Fruit fly (Drosophila melanogaster) whole organism, embryonic: ENCODE measurements around the gene CG1494.
A peak's percentile ranks its signal among the peaks of the same experiment; 100 is the strongest.

Source experiments
- Antp ChIP-seq: fragments of 200-800 bp; sonication (Bioruptor generic); optimal IDR thresholded peaks from 3 replicates; lab custom pipeline; 2016; ENCODE audit warnings: missing biosample characterization, missing genetic modification characterization
- Bgb ChIP-seq: fragments of 200-800 bp; sonication (Bioruptor generic); IDR thresholded peaks from 2 replicates; pipeline ENCODE4 v1.3.6; 2022; ENCODE audit warnings: missing biosample characterization, missing genetic modification characterization; ENCODE audit not compliant: partially characterized antibody
- CG10147 ChIP-seq: fragments of 200-800 bp; sonication (Bioruptor generic); optimal IDR thresholded peaks from 2 replicates; lab custom pipeline; 2019; ENCODE audit warnings: missing biosample characterization, mild to moderate bottlenecking, missing genetic modification characterization, moderate library complexity
- CG10462 ChIP-seq: fragments of 200-800 bp; sonication (Bioruptor generic); optimal IDR thresholded peaks from 2 replicates; lab custom pipeline; 2016; ENCODE audit warnings: missing biosample characterization, missing genetic modification characterization
- CG10959 ChIP-seq: fragments of 200-800 bp; sonication (Bioruptor generic); IDR thresholded peaks from 2 replicates; pipeline ENCODE4 v1.3.6; 2022; ENCODE audit warnings: missing biosample characterization, missing genetic modification characterization
- CG11085 ChIP-seq: fragments of 200-800 bp; sonication (Bioruptor generic); IDR thresholded peaks from 2 replicates; pipeline ENCODE4 v1.3.6; 2022; ENCODE audit warnings: missing biosample characterization, missing genetic modification characterization
- CG12236 ChIP-seq: fragments of 200-800 bp; sonication (Bioruptor generic); optimal IDR thresholded peaks from 2 replicates; lab custom pipeline; 2016; ENCODE audit warnings: missing biosample characterization, missing genetic modification characterization
- CG12659 ChIP-seq: fragments of 200-800 bp; sonication (Bioruptor generic); optimal IDR thresholded peaks from 3 replicates; lab custom pipeline; 2017; ENCODE audit warnings: mild to moderate bottlenecking, missing biosample characterization, missing genetic modification reagents, missing genetic modification characterization
- CG13894 ChIP-seq: fragments of 200-800 bp; sonication (Bioruptor generic); optimal IDR thresholded peaks from 3 replicates; lab custom pipeline; 2018; ENCODE audit warnings: missing biosample characterization, mild to moderate bottlenecking, missing genetic modification characterization, moderate library complexity
- CG17802 ChIP-seq: fragments of 200-800 bp; sonication (Bioruptor generic); optimal IDR thresholded peaks from 2 replicates; lab custom pipeline; 2018; ENCODE audit warnings: missing biosample characterization, mild to moderate bottlenecking, missing genetic modification characterization, moderate library complexity
- CG2120 ChIP-seq: fragments of 200-800 bp; sonication (Bioruptor generic); optimal IDR thresholded peaks from 3 replicates; lab custom pipeline; 2016; ENCODE audit warnings: missing biosample characterization, missing genetic modification characterization
- CG31441 ChIP-seq: fragments of 200-800 bp; sonication (Bioruptor generic); IDR thresholded peaks from 2 replicates; pipeline ENCODE4 v1.3.6; 2022; ENCODE audit warnings: missing biosample characterization, missing genetic modification characterization
- CG33557 ChIP-seq: fragments of 200-800 bp; sonication (Bioruptor generic); optimal IDR thresholded peaks from 2 replicates; lab custom pipeline; 2019; ENCODE audit warnings: missing biosample characterization, mild to moderate bottlenecking, missing genetic modification characterization, moderate library complexity
- CG5245 ChIP-seq: fragments of 200-800 bp; sonication (Bioruptor generic); optimal IDR thresholded peaks from 3 replicates; lab custom pipeline; 2016; ENCODE audit warnings: missing biosample characterization, missing genetic modification characterization
- CG6654 ChIP-seq: fragments of 200-800 bp; sonication (Bioruptor generic); optimal IDR thresholded peaks from 2 replicates; lab custom pipeline; 2017; ENCODE audit warnings: missing biosample characterization, mild to moderate bottlenecking, missing genetic modification characterization
- CG6683 ChIP-seq: fragments of 200-800 bp; sonication (Bioruptor generic); optimal IDR thresholded peaks from 2 replicates; lab custom pipeline; 2017; ENCODE audit warnings: missing biosample characterization, mild to moderate bottlenecking, missing genetic modification characterization, missing genetic modification reagents
- CG6689 ChIP-seq: fragments of 200-800 bp; sonication (Bioruptor generic); IDR thresholded peaks from 2 replicates; pipeline ENCODE4 v1.3.6; 2022; ENCODE audit warnings: missing biosample characterization, missing genetic modification characterization
- CG7271 ChIP-seq: fragments of 200-800 bp; sonication (Bioruptor generic); optimal IDR thresholded peaks from 2 replicates; lab custom pipeline; 2018; ENCODE audit warnings: missing biosample characterization, mild to moderate bottlenecking, missing genetic modification characterization, moderate library complexity
- CG7372 ChIP-seq: fragments of 200-800 bp; sonication (Bioruptor generic); IDR thresholded peaks from 2 replicates; pipeline ENCODE4 v1.3.6; 2022; ENCODE audit warnings: missing biosample characterization, missing genetic modification characterization
- CG8290 ChIP-seq, 3 experiments: fragments of 200-800 bp; sonication (Bioruptor generic); optimal IDR thresholded peaks; 2 replicates each; lab custom pipeline; 2016 to 2019; ENCODE audit warnings: missing biosample characterization in 3 of 3, missing genetic modification characterization in 3 of 3, mild to moderate bottlenecking in 2 of 3, moderate library complexity in 1 of 3
- CkIIα-i1 ChIP-seq: fragments of 200-800 bp; sonication (Bioruptor generic); IDR thresholded peaks from 2 replicates; pipeline ENCODE4 v1.3.6; 2022; ENCODE audit warnings: missing biosample characterization, missing genetic modification characterization
- Elba2 ChIP-seq: fragments of 200-800 bp; sonication (Bioruptor generic); optimal IDR thresholded peaks from 3 replicates; lab custom pipeline; 2016; ENCODE audit warnings: missing biosample characterization, missing genetic modification characterization
- HLH54F ChIP-seq: fragments of 200-800 bp; sonication (Bioruptor generic); optimal IDR thresholded peaks from 3 replicates; lab custom pipeline; 2016; ENCODE audit warnings: missing biosample characterization, missing genetic modification characterization
- Hsf ChIP-seq: fragments of 200-800 bp; sonication (Bioruptor generic); optimal IDR thresholded peaks from 3 replicates; lab custom pipeline; 2016; ENCODE audit warnings: missing biosample characterization, missing genetic modification characterization
- Kr ChIP-seq: fragments of 200-800 bp; sonication (Bioruptor generic); optimal IDR thresholded peaks from 2 replicates; lab custom pipeline; 2017; ENCODE audit warnings: missing biosample characterization, mild to moderate bottlenecking, missing genetic modification characterization
- Lpt ChIP-seq: fragments of >200 bp; optimal IDR thresholded peaks from 2 replicates; lab custom pipeline; 2018; ENCODE audit warnings: missing biosample characterization, missing genetic modification characterization
- Meics ChIP-seq: fragments of 200-800 bp; sonication (Bioruptor generic); optimal IDR thresholded peaks from 2 replicates; lab custom pipeline; 2017; ENCODE audit warnings: missing biosample characterization, mild to moderate bottlenecking, missing genetic modification characterization
- Mes4 ChIP-seq: fragments of 200-800 bp; sonication (Bioruptor generic); optimal IDR thresholded peaks from 2 replicates; lab custom pipeline; 2016; ENCODE audit warnings: missing biosample characterization, missing genetic modification characterization
- Neu2 ChIP-seq: fragments of 200-800 bp; sonication (Bioruptor generic); optimal IDR thresholded peaks from 3 replicates; lab custom pipeline; 2016; ENCODE audit warnings: missing biosample characterization, missing genetic modification characterization, borderline replicate concordance
- Ptx1 ChIP-seq: fragments of 200-800 bp; sonication (Bioruptor generic); IDR thresholded peaks from 2 replicates; pipeline ENCODE4 v1.3.6; 2022; ENCODE audit warnings: missing biosample characterization, missing genetic modification characterization
- Ravus ChIP-seq: fragments of 200-800 bp; sonication (Bioruptor generic); IDR thresholded peaks from 2 replicates; pipeline ENCODE4 v1.3.6; 2022; ENCODE audit warnings: missing biosample characterization, missing genetic modification characterization
- Spps ChIP-seq: fragments of 200-800 bp; sonication (Bioruptor generic); optimal IDR thresholded peaks from 2 replicates; lab custom pipeline; 2018; ENCODE audit warnings: missing biosample characterization, mild to moderate bottlenecking, missing genetic modification characterization
- Stat92E ChIP-seq, 3 experiments: fragments of >200 bp in 2 of 3; fragments of 200-800 bp in 1 of 3; sonication (Bioruptor generic) in 1 of 3; optimal IDR thresholded peaks; 2 replicates each; lab custom pipeline; 2017 to 2019; ENCODE audit warnings: missing biosample characterization in 3 of 3, missing genetic modification characterization in 3 of 3, mild to moderate bottlenecking in 1 of 3, moderate library complexity in 1 of 3
- TFAM ChIP-seq: fragments of 200-800 bp; sonication (Bioruptor generic); optimal IDR thresholded peaks from 2 replicates; lab custom pipeline; 2017; ENCODE audit warnings: missing biosample characterization, missing genetic modification characterization, inconsistent platforms
- ab ChIP-seq: fragments of 200-800 bp; sonication (Bioruptor generic); optimal IDR thresholded peaks from 2 replicates; lab custom pipeline; 2016; ENCODE audit warnings: missing biosample characterization, missing genetic modification characterization
- bowl ChIP-seq: fragments of 200-800 bp; sonication (Bioruptor generic); IDR thresholded peaks from 2 replicates; pipeline ENCODE4 v1.3.6; 2022; ENCODE audit warnings: missing biosample characterization, missing genetic modification characterization
- corto ChIP-seq: fragments of 200-800 bp; sonication (Bioruptor generic); optimal IDR thresholded peaks from 2 replicates; lab custom pipeline; 2016; ENCODE audit warnings: missing biosample characterization, mild to moderate bottlenecking, missing genetic modification characterization, moderate library complexity
- danr ChIP-seq: fragments of 200-800 bp; sonication (Bioruptor generic); IDR thresholded peaks from 2 replicates; pipeline ENCODE4 v1.3.6; 2022; ENCODE audit warnings: missing biosample characterization, missing genetic modification characterization
- dati ChIP-seq: fragments of 200-800 bp; sonication (Bioruptor generic); IDR thresholded peaks from 2 replicates; pipeline ENCODE4 v1.3.6; 2022; ENCODE audit warnings: missing biosample characterization, missing genetic modification characterization
- gfzf ChIP-seq: fragments of 200-800 bp; sonication (Bioruptor generic); optimal IDR thresholded peaks from 2 replicates; lab custom pipeline; 2016; ENCODE audit warnings: missing biosample characterization, mild to moderate bottlenecking, missing genetic modification characterization, moderate library complexity
- jumu ChIP-seq: fragments of 200-800 bp; sonication (Bioruptor generic); optimal IDR thresholded peaks from 3 replicates; lab custom pipeline; 2016; ENCODE audit warnings: missing biosample characterization, missing genetic modification characterization
- lilli ChIP-seq: fragments of 200-800 bp; sonication (Bioruptor generic); optimal IDR thresholded peaks from 3 replicates; lab custom pipeline; 2016; ENCODE audit warnings: missing biosample characterization, missing genetic modification characterization
- luna ChIP-seq: fragments of 200-800 bp; sonication (Bioruptor generic); optimal IDR thresholded peaks from 2 replicates; lab custom pipeline; 2016; ENCODE audit warnings: missing biosample characterization, missing genetic modification characterization
- pzg ChIP-seq: fragments of 200-800 bp; sonication (Bioruptor generic); optimal IDR thresholded peaks from 3 replicates; lab custom pipeline; 2018; ENCODE audit warnings: missing biosample characterization, mild to moderate bottlenecking, missing genetic modification characterization, moderate library complexity
- repo ChIP-seq: fragments of 200-800 bp; sonication (Bioruptor generic); optimal IDR thresholded peaks from 2 replicates; lab custom pipeline; 2016; ENCODE audit warnings: missing biosample characterization, missing genetic modification characterization
- slou ChIP-seq: fragments of 200-800 bp; sonication (Bioruptor generic); optimal IDR thresholded peaks from 3 replicates; lab custom pipeline; 2016; ENCODE audit warnings: missing biosample characterization, missing genetic modification characterization
- stwl ChIP-seq: fragments of 200-800 bp; sonication (Bioruptor generic); optimal IDR thresholded peaks from 3 replicates; lab custom pipeline; 2018; ENCODE audit warnings: missing biosample characterization, mild to moderate bottlenecking, missing genetic modification characterization, moderate library complexity
- tap ChIP-seq: fragments of 200-800 bp; optimal IDR thresholded peaks from 3 replicates; lab custom pipeline; 2019; ENCODE audit warnings: missing biosample characterization, mild to moderate bottlenecking, missing genetic modification characterization, moderate library complexity
- tgo ChIP-seq: fragments of 200-800 bp; sonication (Bioruptor generic); IDR thresholded peaks from 3 replicates; pipeline ENCODE4 v1.3.6; 2022; ENCODE audit warnings: missing biosample characterization, missing genetic modification characterization
- yki ChIP-seq: fragments of >200 bp; optimal IDR thresholded peaks from 3 replicates; lab custom pipeline; 2018

CG1494 gene

DNA sequence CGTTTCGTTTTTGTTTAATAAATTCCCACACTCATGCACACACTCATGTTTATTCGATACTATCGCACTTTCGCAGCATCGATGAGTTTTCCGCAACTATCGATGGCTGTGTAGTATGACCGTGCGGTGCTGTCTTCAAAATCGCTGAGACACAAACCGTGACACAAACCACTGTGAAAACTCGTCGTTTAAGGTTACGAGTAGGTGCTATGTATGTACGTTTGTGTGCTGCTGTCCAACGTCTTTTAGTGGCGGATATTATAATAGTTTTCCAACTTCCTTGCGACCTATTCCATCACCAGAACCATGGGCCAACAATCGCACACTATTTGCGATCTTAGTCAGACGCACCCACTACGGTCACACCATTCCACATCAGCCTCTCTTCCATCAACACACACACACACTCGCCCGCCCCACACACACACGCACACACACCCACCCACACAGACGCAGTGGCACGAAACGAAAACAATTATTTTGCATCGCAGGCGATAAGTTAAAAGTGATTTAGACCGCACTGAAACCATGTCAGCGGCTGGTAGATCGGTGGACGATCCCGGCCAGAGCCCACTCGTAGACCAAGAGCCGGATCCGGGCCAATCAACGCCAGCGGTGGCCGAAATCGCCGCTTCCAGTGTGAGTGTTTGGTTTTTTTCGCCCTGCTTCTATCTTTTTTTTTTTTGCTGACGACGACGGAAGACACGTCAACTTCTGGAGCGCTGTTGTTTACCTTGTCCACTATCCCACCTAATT is 39.0 kb downstream of the CG1494 start, which contains the start of the genes Dd and CG1486 (continued):
- TF ChIP-seq CG33557 (GFP tag; lab: Kevin White, UChicago) (no peak), yki (lab: Kevin White, UChicago) (peak; percentile 9), CG6654 (GFP tag; lab: Kevin White, UChicago) (no peak), CG7372 (GFP tag; lab: Robert Waterston, UW) (no peak), bowl (no peak), Kr (no peak), Elba2 (peak; percentile 21), stwl (peak; percentile 44), Ravus (GFP tag; lab: Robert Waterston, UW) (no peak), Antp (GFP tag; lab: Kevin White, UChicago) (peak; percentile 6), danr (GFP tag; lab: Robert Waterston, UW) (no peak), CG12236 (GFP tag; lab: Kevin White, UChicago) (no peak), Hsf (GFP tag; lab: Kevin White, UChicago) (no peak), Neu2 (GFP tag; lab: Kevin White, UChicago) (no peak), CG5245 (GFP tag; lab: Kevin White, UChicago) (no peak), Stat92E (GFP tag; optimal IDR thresholded peaks at IDR 0.05; lab: Kevin White, UChicago) (peak in 1 of 3 experiments; percentile 4), slou (GFP tag; lab: Kevin White, UChicago) (no peak), CG6683 (GFP tag; lab: Kevin White, UChicago) (no peak), Spps (tag; lab: Kevin White, UChicago) (no peak), Mes4 (GFP tag; lab: Kevin White, UChicago) (no peak), CG7271 (tag; lab: Kevin White, UChicago) (no peak), CG11085 (no peak), CkIIα-i1 (GFP tag; lab: Robert Waterston, UW) (no peak), corto (GFP tag; lab: Kevin White, UChicago) (no peak), HLH54F (no peak), repo (GFP tag; lab: Kevin White, UChicago) (no peak), CG13894 (tag; lab: Kevin White, UChicago) (no peak), CG17802 (tag; lab: Kevin White, UChicago) (no peak), Ptx1 (GFP tag; lab: Robert Waterston, UW) (no peak), jumu (GFP tag; lab: Kevin White, UChicago) (peak; percentile 30), CG2120 (peak; percentile 29), Meics (no peak), Bgb (peak; percentile 88), luna (no peak), ab (GFP tag; lab: Kevin White, UChicago) (no peak), lilli (GFP tag; lab: Kevin White, UChicago) (no peak), CG8290 (GFP tag; optimal IDR thresholded peaks at IDR 0.05; lab: Kevin White, UChicago) (no peak), CG8290 (tag; optimal IDR thresholded peaks at IDR 0.05; lab: Kevin White, UChicago) (no peak), pzg (GFP tag; lab: Kevin White, UChicago) (peak; percentile 93), CG10147 (GFP tag; lab: Kevin White, UChicago) (no peak), tgo (GFP tag; lab: Robert Waterston, UW) (no peak), CG12659 (peak; percentile 64), CG10462 (GFP tag; lab: Kevin White, UChicago) (no peak), dati (no peak), CG6689 (GFP tag; lab: Robert Waterston, UW) (no peak), gfzf (GFP tag; lab: Kevin White, UChicago) (peak; percentile 94), TFAM (GFP tag; lab: Kevin White, UChicago) (no peak), CG31441 (GFP tag; lab: Robert Waterston, UW) (no peak), CG10959 (GFP tag; lab: Robert Waterston, UW) (no peak), tap (tag; lab: Kevin White, UChicago) (no peak), Lpt (GFP tag; lab: Kevin White, UChicago) (no peak)
